Worm (Caenorhabditis elegans) whole organism, L2 larva: ENCODE measurements around the gene set-16.

ENCODE experiments used
- aly-2 ChIP-seq: fragments of 150-350 bp; optimal IDR thresholded peaks from 2 replicates; lab custom pipeline; 2014; ENCODE audit warnings: missing biosample characterization, missing genetic modification characterization
- ama-1 ChIP-seq: fragments of 150-350 bp; optimal IDR thresholded peaks from 2 replicates; lab custom pipeline; 2018; ENCODE audit warnings: inconsistent platforms
- blmp-1 ChIP-seq: sonication (generic microtip); optimal IDR thresholded peaks from 2 replicates; lab custom pipeline; 2017; ENCODE audit warnings: missing genetic modification characterization, mild to moderate bottlenecking, missing compliant biosample characterization, antibody characterized with exemption, moderate library complexity; ENCODE audit not compliant: insufficient read depth
- dmd-4 ChIP-seq: sonication (generic microtip); optimal IDR thresholded peaks from 2 replicates; lab custom pipeline; 2017; ENCODE audit warnings: missing biosample characterization, missing genetic modification characterization
- elt-3 ChIP-seq: sonication (generic microtip); optimal IDR thresholded peaks from 2 replicates; lab custom pipeline; 2017; ENCODE audit warnings: missing biosample characterization, missing genetic modification characterization
- gmeb-1 ChIP-seq: fragments of 150-350 bp; optimal IDR thresholded peaks from 2 replicates; lab custom pipeline; 2014; ENCODE audit warnings: missing biosample characterization, missing genetic modification characterization
- lin-39 ChIP-seq: fragments of 150-350 bp; optimal IDR thresholded peaks from 2 replicates; lab custom pipeline; 2014; ENCODE audit warnings: missing biosample characterization, missing genetic modification reagents, missing genetic modification characterization
- nhr-25 ChIP-seq: fragments of 150-350 bp; sonication (generic microtip); optimal IDR thresholded peaks from 3 replicates; lab custom pipeline; 2014; ENCODE audit warnings: missing biosample characterization, missing genetic modification characterization
- skn-1 ChIP-seq: sonication (generic microtip); optimal IDR thresholded peaks from 2 replicates; lab custom pipeline; 2017; ENCODE audit warnings: missing biosample characterization, missing genetic modification characterization
- unc-39 ChIP-seq: fragments of 150-350 bp; optimal IDR thresholded peaks from 2 replicates; lab custom pipeline; 2014; ENCODE audit warnings: missing biosample characterization, missing genetic modification characterization
- unc-55 ChIP-seq: fragments of 150-350 bp; sonication (generic microtip); optimal IDR thresholded peaks from 3 replicates; lab custom pipeline; 2014; ENCODE audit warnings: missing biosample characterization, missing genetic modification reagents, missing genetic modification characterization
- unc-62 ChIP-seq: fragments of 150-350 bp; optimal IDR thresholded peaks from 2 replicates; lab custom pipeline; 2014; ENCODE audit warnings: missing biosample characterization, missing genetic modification reagents, missing genetic modification characterization

DNA sequence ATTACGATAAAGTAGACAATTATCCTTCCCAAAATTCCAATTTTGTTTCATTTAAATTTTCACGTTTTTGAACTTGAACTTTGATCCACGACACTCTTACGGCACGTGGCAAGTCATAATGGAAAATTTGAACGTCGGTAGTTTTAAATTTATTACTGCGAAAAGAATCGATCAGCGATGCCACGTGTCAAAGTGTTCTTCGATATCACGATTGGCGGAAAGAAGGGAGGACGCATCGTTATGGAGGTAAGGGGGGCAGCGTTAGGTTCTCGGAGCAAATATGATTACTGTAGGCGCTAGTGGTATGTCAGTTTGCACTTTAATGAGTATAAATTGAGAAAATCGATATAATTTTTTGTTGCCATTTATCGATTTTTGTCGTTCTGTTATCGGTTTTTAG lies 48.8 kb downstream of the set-16 start, which contains the start of gene cyn-2:
- no peak for TF ChIP-seq elt-3 (tag; lab: Kevin White, UChicago)
- TF ChIP-seq ama-1 (lab: Kevin White, UChicago), result no peak
- no peak for TF ChIP-seq unc-62 (GFP tag; lab: Kevin White, UChicago)
- TF ChIP-seq aly-2 (tag; lab: Kevin White, UChicago), result no peak
- TF ChIP-seq lin-39, result no peak
- TF ChIP-seq unc-39 (tag; lab: Kevin White, UChicago), result no peak
- no peak for TF ChIP-seq unc-55 (GFP tag; lab: Kevin White, UChicago)
- TF ChIP-seq gmeb-1 (tag; lab: Kevin White, UChicago), result no peak
- TF ChIP-seq dmd-4 (tag; lab: Kevin White, UChicago), result no peak
- no peak for TF ChIP-seq blmp-1
- no peak for TF ChIP-seq nhr-25 (tag; lab: Kevin White, UChicago)
- TF ChIP-seq skn-1 (tag; lab: Kevin White, UChicago), result no peak
